Worm (Caenorhabditis elegans): Measurements from ENCODE around the gene flp-12.

DNA sequence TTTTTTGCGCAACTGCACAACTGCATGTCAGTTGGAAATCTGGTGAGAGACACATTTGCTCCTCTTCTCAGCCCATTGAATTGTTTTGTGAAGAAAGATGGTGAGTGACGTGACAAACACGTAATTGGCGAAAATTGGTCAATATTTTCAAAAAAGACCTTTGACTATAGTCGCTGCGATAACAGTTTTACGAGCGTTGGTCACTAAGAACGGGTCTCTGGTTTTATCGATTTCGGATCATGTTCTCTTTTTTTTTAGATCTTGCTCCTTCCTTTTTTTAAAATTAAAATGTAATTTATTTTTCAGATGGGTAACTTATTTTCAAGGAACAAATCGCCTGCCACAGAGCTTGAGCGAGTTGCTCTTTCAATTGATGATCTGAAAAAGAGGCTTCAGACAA lies 3.7 kb downstream of the flp-12 start, which contains the start of gene lnp-1:
- TF ChIP-seq ama-1 (optimal IDR thresholded peaks at IDR 0.05) (no peak), hmg-4 (GFP tag; optimal IDR thresholded peaks at IDR 0.05) (no peak), tbx-37 (GFP tag; conservative IDR thresholded peaks at IDR 0.05) (no peak), hnd-1 (tag; optimal IDR thresholded peaks at IDR 0.05) (no peak), aly-1 (tag; optimal IDR thresholded peaks at IDR 0.05) (no peak), pes-1 (GFP tag; IDR thresholded peaks at IDR 0.05) (no peak), tbx-11 (GFP tag; IDR thresholded peaks at IDR 0.05) (no peak), hmbx-1 (tag; optimal IDR thresholded peaks at IDR 0.05) (no peak), B0310.2 (tag; optimal IDR thresholded peaks at IDR 0.05) (no peak), flt-1 (GFP tag; IDR thresholded peaks at IDR 0.05) (no peak)

Measured in whole organism, early embryonic.